Fruit fly (Drosophila melanogaster): ENCODE measurements around the gene ND-B14.5A.
A peak's percentile ranks its signal among the peaks of the same experiment; 100 is the strongest.

The ND-B14.5A gene

dm6 chrX:2136831-2137452 lies 35.4 kb upstream of the ND-B14.5A start (continued):
- TF ChIP-seq crp (GFP tag; optimal IDR thresholded peaks at IDR 0.05) (peak; percentile 80 to 81), CG31388 (GFP tag; optimal IDR thresholded peaks at IDR 0.05) (peak; percentile 100), Mes4 (GFP tag; optimal IDR thresholded peaks at IDR 0.05) (peak; percentile 100), CG7987 (GFP tag; optimal IDR thresholded peaks at IDR 0.05) (peak; percentile 99), ase (GFP tag; IDR thresholded peaks at IDR 0.05) (peak; percentile 100), Bdp1 (GFP tag; optimal IDR thresholded peaks at IDR 0.05) (peak; percentile 97), CG16813 (GFP tag; IDR thresholded peaks at IDR 0.05; ENCODE audit: partially characterized antibody) (0 out of 3 replicates have a peak, but pooled peaks have one; percentile 39), CG6683 (GFP tag; optimal IDR thresholded peaks at IDR 0.05) (peak; percentile 99), bbx (GFP tag; IDR thresholded peaks at IDR 0.05; ENCODE audit: partially characterized antibody) (peak; percentile 36; the same call in 1 of the 2 replicates), CG3407 (GFP tag; optimal IDR thresholded peaks at IDR 0.05) (peak; percentile 99), Side (GFP tag; optimal IDR thresholded peaks at IDR 0.05) (peak; percentile 100), CG2875 (GFP tag; optimal IDR thresholded peaks at IDR 0.05) (peak; percentile 100), Ssrp (tag; optimal IDR thresholded peaks at IDR 0.05) (peak; percentile 100), ssp (GFP tag; IDR thresholded peaks at IDR 0.05) (peak; percentile 97), CG11504 (tag; optimal IDR thresholded peaks at IDR 0.05) (peak; percentile 99), da (GFP tag; optimal IDR thresholded peaks at IDR 0.05) (peak; percentile 99), H15 (GFP tag; IDR thresholded peaks at IDR 0.05) (peak; percentile 100), CrebB (tag; optimal IDR thresholded peaks at IDR 0.05) (peak; percentile 100), Drgx (GFP tag; IDR thresholded peaks at IDR 0.05) (peak; percentile 100), CG7745 (tag; optimal IDR thresholded peaks at IDR 0.05) (peak; percentile 99), chif (GFP tag; optimal IDR thresholded peaks at IDR 0.05) (peak; percentile 100), HLH54F (GFP tag; optimal IDR thresholded peaks at IDR 0.05) (peak; percentile 100), YL-1 (GFP tag; optimal IDR thresholded peaks at IDR 0.05) (peak; percentile 98), Mrtf (GFP tag; IDR thresholded peaks at IDR 0.05) (peak; percentile 100), CG14965 (GFP tag; optimal IDR thresholded peaks at IDR 0.05; ENCODE audit: borderline replicate concordance) (peak; percentile 95), E2f1 (GFP tag; IDR thresholded peaks at IDR 0.05) (peak; percentile 100), Gug (GFP tag; IDR thresholded peaks at IDR 0.05) (peak; percentile 100), grn (GFP tag; optimal IDR thresholded peaks at IDR 0.05) (peak; percentile 96), wek (GFP tag; optimal IDR thresholded peaks at IDR 0.05) (peak; percentile 98), crc (GFP tag; optimal IDR thresholded peaks at IDR 0.05) (peak; percentile 100), tio (GFP tag; optimal IDR thresholded peaks at IDR 0.05) (peak; percentile 99), chn (GFP tag; optimal IDR thresholded peaks at IDR 0.05) (peak; percentile 100), Hr51 (GFP tag; optimal IDR thresholded peaks at IDR 0.05) (peak; percentile 100), CG16779 (GFP tag; IDR thresholded peaks at IDR 0.05) (peak; percentile 100), CG32532 (GFP tag; IDR thresholded peaks at IDR 0.05) (peak; percentile 100), bcd (GFP tag; optimal IDR thresholded peaks at IDR 0.05) (peak; percentile 100), CG4854 (GFP tag; optimal IDR thresholded peaks at IDR 0.05) (peak; percentile 100), CG8478 (optimal IDR thresholded peaks at IDR 0.05) (peak; percentile 95), CG12236 (GFP tag; optimal IDR thresholded peaks at IDR 0.05) (peak; percentile 100), TFAM (GFP tag; optimal IDR thresholded peaks at IDR 0.05) (peak; percentile 98), ac (GFP tag; optimal IDR thresholded peaks at IDR 0.05) (peak; percentile 100), fd3F (GFP tag; optimal IDR thresholded peaks at IDR 0.05) (peak; percentile 100), CG4282 (GFP tag; optimal IDR thresholded peaks at IDR 0.05) (peak; percentile 99), Nf-YB (GFP tag; optimal IDR thresholded peaks at IDR 0.05) (peak; percentile 93), danr (GFP tag; IDR thresholded peaks at IDR 0.05) (peak; percentile 100), CG17361 (GFP tag; IDR thresholded peaks at IDR 0.05) (peak; percentile 95), CG9609 (GFP tag; optimal IDR thresholded peaks at IDR 0.05) (peak; percentile 100), Atf3 (GFP tag; optimal IDR thresholded peaks at IDR 0.05) (peak; percentile 100), jing (GFP tag; optimal IDR thresholded peaks at IDR 0.05) (peak; percentile 100), Oli (tag; optimal IDR thresholded peaks at IDR 0.05) (peak; percentile 100)
